Fruit fly (Drosophila melanogaster): Measurements from ENCODE around the gene B-H2.
A peak's percentile ranks its signal among the peaks of the same experiment; 100 is the strongest.

The B-H2 gene

DNA sequence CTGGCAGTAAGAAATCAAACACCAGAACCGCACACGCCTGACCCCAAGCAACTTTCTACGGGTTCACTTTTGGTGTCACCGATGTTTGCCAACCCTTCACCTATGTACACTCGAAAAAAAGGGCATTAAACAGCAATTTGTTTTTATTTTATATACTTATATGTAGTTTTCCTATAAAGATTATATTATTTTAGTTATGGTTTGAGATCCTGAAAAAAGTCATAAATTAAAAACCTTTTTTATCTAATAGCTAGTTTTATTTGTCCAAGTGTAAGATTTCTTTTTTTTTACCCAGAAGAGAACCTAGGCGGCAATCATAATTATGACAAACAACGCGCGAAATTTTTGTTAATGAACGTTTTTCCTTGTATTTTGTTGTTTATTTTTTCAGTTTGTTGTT lies 21.0 kb upstream of the B-H2 start:
- peak; percentile 36 for TF ChIP-seq OdsH (GFP tag; optimal IDR thresholded peaks at IDR 0.05)
- TF ChIP-seq dl (GFP tag; optimal IDR thresholded peaks at IDR 0.05; ENCODE audit: insufficient read depth in 1 of 2, partially characterized antibody in 2 of 2): no peak
- no peak for TF ChIP-seq br (GFP tag; optimal IDR thresholded peaks at IDR 0.05)
- no peak for TF ChIP-seq CG32264 (GFP tag; optimal IDR thresholded peaks at IDR 0.05)
- peak in 1 of 2 experiments; percentile 36 for TF ChIP-seq foxo (GFP tag; optimal IDR thresholded peaks at IDR 0.05)
- no peak for TF ChIP-seq CG9705 (GFP tag; optimal IDR thresholded peaks at IDR 0.05)
- no peak for TF ChIP-seq CrebA (GFP tag; optimal IDR thresholded peaks at IDR 0.05; ENCODE audit: borderline replicate concordance)
- TF ChIP-seq Abd-B (GFP tag; optimal IDR thresholded peaks at IDR 0.05): no peak
- no peak for TF ChIP-seq Dif (GFP tag; optimal IDR thresholded peaks at IDR 0.05; ENCODE audit: partially characterized antibody)
- TF ChIP-seq usp (GFP tag; optimal IDR thresholded peaks at IDR 0.05): no peak
- TF ChIP-seq rgr (GFP tag; optimal IDR thresholded peaks at IDR 0.05): no peak
- no peak for TF ChIP-seq tai (GFP tag; optimal IDR thresholded peaks at IDR 0.05)
- no peak for TF ChIP-seq brk (GFP tag; optimal IDR thresholded peaks at IDR 0.05)
- peak; percentile 1 for TF ChIP-seq Hnf4 (GFP tag; optimal IDR thresholded peaks at IDR 0.05)
- TF ChIP-seq lola (GFP tag; optimal IDR thresholded peaks at IDR 0.05): no peak
- peak; percentile 3 for TF ChIP-seq sv (GFP tag; optimal IDR thresholded peaks at IDR 0.05)
- no peak for TF ChIP-seq Dfd (GFP tag; optimal IDR thresholded peaks at IDR 0.05)
- no peak for TF ChIP-seq ey (GFP tag; optimal IDR thresholded peaks at IDR 0.05)
- TF ChIP-seq woc (GFP tag; optimal IDR thresholded peaks at IDR 0.05): no peak
- TF ChIP-seq fru (GFP tag; optimal IDR thresholded peaks at IDR 0.05): no peak
- no peak for TF ChIP-seq Hr83 (GFP tag; optimal IDR thresholded peaks at IDR 0.05; ENCODE audit: poor library complexity, severe bottlenecking)
- no peak for TF ChIP-seq h (GFP tag; optimal IDR thresholded peaks at IDR 0.05)
- TF ChIP-seq dsf (GFP tag; optimal IDR thresholded peaks at IDR 0.05; ENCODE audit: borderline replicate concordance): no peak
- TF ChIP-seq Sp1 (GFP tag; optimal IDR thresholded peaks at IDR 0.05): no peak
- no peak for TF ChIP-seq Myc (optimal IDR thresholded peaks at IDR 0.05)
- no peak for TF ChIP-seq psq (GFP tag; optimal IDR thresholded peaks at IDR 0.05)
- TF ChIP-seq Rel (GFP tag; optimal IDR thresholded peaks at IDR 0.05): no peak
- TF ChIP-seq Rel (tag; optimal IDR thresholded peaks at IDR 0.05): no peak
- no peak for TF ChIP-seq GATAd (GFP tag; optimal IDR thresholded peaks at IDR 0.05)
- TF ChIP-seq N (GFP tag; optimal IDR thresholded peaks at IDR 0.05): no peak
- no peak for TF ChIP-seq Vsx2 (GFP tag; optimal IDR thresholded peaks at IDR 0.05; ENCODE audit: partially characterized antibody)
- TF ChIP-seq sage (GFP tag; optimal IDR thresholded peaks at IDR 0.05): no peak
- TF ChIP-seq HLH106 (tag; optimal IDR thresholded peaks at IDR 0.05): peak; percentile 45
- no peak for TF ChIP-seq Hr78 (GFP tag; optimal IDR thresholded peaks at IDR 0.05)
- TF ChIP-seq dmrt93B (GFP tag; optimal IDR thresholded peaks at IDR 0.05): no peak
- no peak for TF ChIP-seq Jra (GFP tag; optimal IDR thresholded peaks at IDR 0.05)
- no peak for TF ChIP-seq pan (optimal IDR thresholded peaks at IDR 0.05)
- TF ChIP-seq Mio (GFP tag; optimal IDR thresholded peaks at IDR 0.05): no peak
- TF ChIP-seq jim (GFP tag; optimal IDR thresholded peaks at IDR 0.05): no peak

DNA sequence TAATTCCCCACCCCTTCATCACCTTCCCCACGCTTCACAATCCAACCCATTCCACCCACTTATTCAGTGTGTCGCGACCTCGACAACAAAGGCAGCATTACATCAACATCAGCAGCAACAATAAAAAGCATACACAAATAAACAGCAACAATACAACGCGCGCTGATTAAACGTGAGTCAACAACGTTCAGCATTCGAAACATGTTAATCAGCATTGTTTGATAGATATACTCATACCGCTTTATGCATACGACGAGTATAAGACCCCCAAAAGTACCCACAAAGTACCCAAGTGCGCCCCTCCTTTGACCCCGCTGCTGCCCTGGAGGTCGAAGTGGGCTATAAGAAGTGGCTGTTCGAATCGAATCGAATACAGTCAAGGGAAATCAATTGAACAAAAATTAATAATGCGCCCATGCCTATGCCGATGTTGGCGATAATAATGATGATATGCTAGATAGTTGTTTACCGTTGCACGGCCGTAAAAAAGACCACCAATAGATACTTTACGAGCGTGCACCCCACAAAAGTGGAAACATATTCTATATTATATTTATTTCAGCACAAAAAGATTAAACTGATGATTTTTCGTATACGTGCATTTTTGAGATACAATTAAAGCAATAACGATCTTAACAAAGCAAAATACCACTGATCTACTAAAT lies 20.1 kb upstream of the B-H2 start:
- TF ChIP-seq Rel (GFP tag; optimal IDR thresholded peaks at IDR 0.05) (no peak), Rel (tag; optimal IDR thresholded peaks at IDR 0.05) (peak; percentile 19), jim (GFP tag; optimal IDR thresholded peaks at IDR 0.05) (no peak)

DNA sequence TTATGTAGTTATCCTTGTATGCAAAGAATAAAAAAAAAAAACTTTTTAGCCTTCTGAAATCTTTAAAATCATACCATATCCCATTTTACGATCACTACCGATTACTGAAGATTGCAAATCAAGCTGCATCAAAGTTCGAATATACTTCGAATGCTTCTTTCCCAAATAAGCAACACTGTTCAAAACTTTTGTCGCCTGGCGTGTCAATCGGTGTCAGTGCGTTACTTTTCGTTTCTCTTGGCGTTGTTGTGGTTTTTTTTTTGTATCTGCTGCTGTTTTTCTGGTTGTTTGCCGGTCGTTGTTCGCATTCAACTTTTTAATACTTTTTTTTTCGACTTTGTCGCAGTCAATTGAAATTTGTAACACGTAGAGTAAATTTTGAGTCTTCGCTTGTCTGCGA lies 19.4 kb upstream of the B-H2 start:
- TF ChIP-seq tai (GFP tag; optimal IDR thresholded peaks at IDR 0.05): peak; percentile 9
- TF ChIP-seq usp (GFP tag; optimal IDR thresholded peaks at IDR 0.05): no peak
- TF ChIP-seq sv (GFP tag; optimal IDR thresholded peaks at IDR 0.05): no peak
- no peak for TF ChIP-seq Rel (GFP tag; optimal IDR thresholded peaks at IDR 0.05)
- TF ChIP-seq Rel (tag; optimal IDR thresholded peaks at IDR 0.05): no peak
- TF ChIP-seq fru (GFP tag; optimal IDR thresholded peaks at IDR 0.05): peak; percentile 43
- TF ChIP-seq Hr78 (GFP tag; optimal IDR thresholded peaks at IDR 0.05): no peak
- TF ChIP-seq pan (optimal IDR thresholded peaks at IDR 0.05): no peak
- TF ChIP-seq CG32264 (GFP tag; optimal IDR thresholded peaks at IDR 0.05): no peak
- no peak for TF ChIP-seq N (GFP tag; optimal IDR thresholded peaks at IDR 0.05)
- TF ChIP-seq Hr83 (GFP tag; optimal IDR thresholded peaks at IDR 0.05; ENCODE audit: poor library complexity, severe bottlenecking): no peak
- TF ChIP-seq woc (GFP tag; optimal IDR thresholded peaks at IDR 0.05): peak; percentile 25
- no peak for TF ChIP-seq sage (GFP tag; optimal IDR thresholded peaks at IDR 0.05)
- no peak for TF ChIP-seq Vsx2 (GFP tag; optimal IDR thresholded peaks at IDR 0.05; ENCODE audit: partially characterized antibody)
- TF ChIP-seq CrebA (GFP tag; optimal IDR thresholded peaks at IDR 0.05; ENCODE audit: borderline replicate concordance): no peak
- TF ChIP-seq h (GFP tag; optimal IDR thresholded peaks at IDR 0.05): no peak
- TF ChIP-seq Hnf4 (GFP tag; optimal IDR thresholded peaks at IDR 0.05): no peak
- TF ChIP-seq Jra (GFP tag; optimal IDR thresholded peaks at IDR 0.05): no peak
- no peak for TF ChIP-seq dsf (GFP tag; optimal IDR thresholded peaks at IDR 0.05; ENCODE audit: borderline replicate concordance)
- TF ChIP-seq foxo (GFP tag; optimal IDR thresholded peaks at IDR 0.05): peak in 1 of 2 experiments; percentile 39
- TF ChIP-seq Dfd (GFP tag; optimal IDR thresholded peaks at IDR 0.05): no peak
- TF ChIP-seq Dif (GFP tag; optimal IDR thresholded peaks at IDR 0.05; ENCODE audit: partially characterized antibody): no peak
- no peak for TF ChIP-seq CG9705 (GFP tag; optimal IDR thresholded peaks at IDR 0.05)
- no peak for TF ChIP-seq Myc (optimal IDR thresholded peaks at IDR 0.05)
- TF ChIP-seq GATAd (GFP tag; optimal IDR thresholded peaks at IDR 0.05): no peak
- TF ChIP-seq Sp1 (GFP tag; optimal IDR thresholded peaks at IDR 0.05): no peak
- no peak for TF ChIP-seq OdsH (GFP tag; optimal IDR thresholded peaks at IDR 0.05)
- peak; percentile 13 for TF ChIP-seq ey (GFP tag; optimal IDR thresholded peaks at IDR 0.05)

Data from whole organism, wandering third instar larva.